Fruit fly (Drosophila melanogaster): ENCODE results near the gene eIF4E1.
A peak's percentile ranks its signal among the peaks of the same experiment; 100 is the strongest.

eIF4E1 gene

DNA sequence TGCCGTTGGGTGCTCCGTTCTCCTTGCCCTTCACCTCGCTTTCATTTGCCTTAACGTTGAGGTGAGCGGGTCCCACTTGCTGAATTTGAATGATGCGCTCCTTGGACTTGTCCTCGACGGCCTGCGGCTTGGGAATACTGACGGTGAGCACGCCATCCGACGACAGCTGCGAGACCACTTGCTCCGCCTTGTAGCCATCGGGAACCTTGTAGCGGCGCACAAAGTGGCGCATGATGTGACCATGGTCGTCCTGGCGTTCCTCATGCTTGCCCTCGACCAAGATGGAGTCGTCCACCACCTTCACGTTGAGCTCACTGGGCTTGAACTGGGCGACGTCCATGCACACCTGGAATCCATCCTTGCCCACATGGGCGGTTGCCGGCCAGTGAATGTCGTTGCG lies 25.7 kb downstream of the eIF4E1 start:
- TF ChIP-seq pros (GFP tag; optimal IDR thresholded peaks at IDR 0.05) (no peak), Nf-YA (GFP tag; IDR thresholded peaks at IDR 0.05) (no peak), nerfin-2 (GFP tag; IDR thresholded peaks at IDR 0.05; ENCODE audit: partially characterized antibody) (no peak), Blimp-1 (GFP tag; optimal IDR thresholded peaks at IDR 0.05) (no peak), CG30403 (GFP tag; optimal IDR thresholded peaks at IDR 0.05) (no peak), HHEX (GFP tag; optimal IDR thresholded peaks at IDR 0.05) (no peak), kni (GFP tag; optimal IDR thresholded peaks at IDR 0.05) (no peak), CG32772 (GFP tag; IDR thresholded peaks at IDR 0.05) (no peak), dati (GFP tag; IDR thresholded peaks at IDR 0.05) (no peak), bowl (GFP tag; IDR thresholded peaks at IDR 0.05) (no peak), CG3281 (GFP tag; optimal IDR thresholded peaks at IDR 0.05) (no peak), fru (optimal IDR thresholded peaks at IDR 0.05) (no peak), Dll (GFP tag; IDR thresholded peaks at IDR 0.05; ENCODE audit: partially characterized antibody) (no peak), CG4282 (GFP tag; optimal IDR thresholded peaks at IDR 0.05) (no peak), CG10209 (GFP tag; optimal IDR thresholded peaks at IDR 0.05) (no peak), CG17186 (GFP tag; optimal IDR thresholded peaks at IDR 0.05) (no peak), CG31365 (tag; optimal IDR thresholded peaks at IDR 0.05) (no peak), CG12155 (GFP tag; optimal IDR thresholded peaks at IDR 0.05) (no peak), CG18262 (tag; optimal IDR thresholded peaks at IDR 0.05) (no peak), Med (GFP tag) (peak; percentile 56), ash1 (GFP tag; optimal IDR thresholded peaks at IDR 0.05) (no peak), seq (GFP tag; IDR thresholded peaks at IDR 0.05) (no peak), ken (GFP tag; IDR thresholded peaks at IDR 0.05) (0 out of 3 replicates have a peak, but pooled peaks have one; percentile 14), Mrtf (GFP tag; IDR thresholded peaks at IDR 0.05) (0 out of 3 replicates have a peak, but pooled peaks have one; percentile 39), jumu (GFP tag; optimal IDR thresholded peaks at IDR 0.05) (no peak), HLH3B (GFP tag; IDR thresholded peaks at IDR 0.05) (no peak), Fer3 (tag; optimal IDR thresholded peaks at IDR 0.05) (no peak)

DNA sequence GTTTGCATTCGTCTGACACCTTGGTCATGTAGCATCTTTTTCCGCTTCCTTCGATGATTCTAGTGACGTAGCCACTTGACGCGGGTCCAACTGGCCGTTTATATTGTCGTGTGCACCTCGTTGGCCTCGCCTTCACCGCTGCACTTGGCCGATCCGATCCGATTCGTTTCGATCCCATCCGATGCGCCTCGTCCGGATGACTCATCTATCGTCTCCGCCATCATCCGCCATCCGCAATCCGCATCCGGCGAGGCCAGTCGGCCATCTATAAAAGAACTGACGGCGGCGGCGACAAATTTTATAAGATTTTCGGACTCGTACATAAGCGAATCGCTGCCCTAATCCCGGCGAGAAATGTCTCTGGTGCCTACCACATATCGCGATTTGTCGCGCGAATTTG lies 27.1 kb downstream of the eIF4E1 start, which contains the start of gene CG4461:
Gene CG4461, plus strand, starts transcription at position 301 of the 400 bp plus-strand sequence.
- no peak for TF ChIP-seq tio (GFP tag; optimal IDR thresholded peaks at IDR 0.05)
- peak; percentile 13 for TF ChIP-seq nom (GFP tag; optimal IDR thresholded peaks at IDR 0.05)

DNA sequence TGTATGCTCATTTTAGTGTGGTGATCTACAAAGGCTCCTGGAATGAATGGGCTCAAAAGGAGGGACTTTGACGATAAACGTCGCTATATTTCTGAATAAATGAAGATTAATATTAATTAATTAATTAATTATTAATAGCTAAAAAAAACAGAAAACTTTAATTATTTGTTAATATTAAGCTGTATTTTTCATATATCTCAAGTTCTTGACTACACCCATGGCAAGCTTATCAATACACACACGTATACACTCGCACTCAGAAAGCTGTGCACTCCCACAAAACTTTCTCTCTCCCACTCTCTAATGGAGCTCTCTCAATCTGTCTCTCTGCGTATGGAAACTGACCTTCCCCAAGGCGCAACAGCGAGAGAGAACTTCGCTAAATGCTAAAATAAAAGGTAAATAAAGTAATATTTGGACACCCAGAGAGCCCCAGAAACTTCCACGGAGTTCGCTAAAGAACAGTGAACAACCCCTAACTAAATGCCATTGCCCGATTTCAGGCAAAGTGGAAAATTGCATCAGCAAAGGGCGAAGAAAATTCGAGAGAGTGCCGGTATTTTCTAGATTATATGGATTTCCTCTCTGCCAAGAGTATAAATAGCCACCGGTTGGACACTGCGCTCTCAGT lies 28.8 kb downstream of the eIF4E1 start:
- TF ChIP-seq CG6175 (GFP tag; IDR thresholded peaks at IDR 0.05) (no peak), knrl (GFP tag; IDR thresholded peaks at IDR 0.05; ENCODE audit: partially characterized antibody) (no peak), CG9817 (tag; optimal IDR thresholded peaks at IDR 0.05) (peak; percentile 39), sens (GFP tag) (peak; percentile 89), unpg (GFP tag; optimal IDR thresholded peaks at IDR 0.05) (peak; percentile 80), ham (GFP tag; IDR thresholded peaks at IDR 0.05) (no peak), CG12391 (tag; optimal IDR thresholded peaks at IDR 0.05) (peak; percentile 73), Mrtf (GFP tag; IDR thresholded peaks at IDR 0.05) (peak; percentile 18; the same call in 1 of the 3 replicates), ro (GFP tag; IDR thresholded peaks at IDR 0.05) (peak; percentile 67; the same call in 1 of the 2 replicates), fd102C (GFP tag; optimal IDR thresholded peaks at IDR 0.05) (no peak), Deaf1 (tag; optimal IDR thresholded peaks at IDR 0.05) (no peak), BEAF-32 (GFP tag; optimal IDR thresholded peaks at IDR 0.05) (no peak), CG11247 (GFP tag; IDR thresholded peaks at IDR 0.05) (peak; percentile 58), Dfd (GFP tag; optimal IDR thresholded peaks at IDR 0.05) (no peak), Ets65A (GFP tag) (no peak), Elba2 (GFP tag; optimal IDR thresholded peaks at IDR 0.05) (no peak), chif (GFP tag; optimal IDR thresholded peaks at IDR 0.05) (peak in 1 of 2 experiments; percentile 12), CG31224 (GFP tag; IDR thresholded peaks at IDR 0.05) (peak; percentile 40; the same call in 1 of the 2 replicates), CG12769 (tag; optimal IDR thresholded peaks at IDR 0.05) (no peak), tll (GFP tag; optimal IDR thresholded peaks at IDR 0.05) (no peak), CG10462 (GFP tag; optimal IDR thresholded peaks at IDR 0.05) (peak; percentile 29)
